Worm (Caenorhabditis elegans) whole organism, L1 larva: ENCODE results near the gene K02D10.8.

Source experiments
- C04F5.9 ChIP-seq: sonication (generic microtip); optimal IDR thresholded peaks from 2 replicates; lab custom pipeline; 2016; ENCODE audit warnings: missing genetic modification characterization, missing compliant biosample characterization
- C16A3.4 ChIP-seq: fragments of 150-350 bp; optimal IDR thresholded peaks from 2 replicates; lab custom pipeline; 2014; ENCODE audit warnings: missing biosample characterization, missing genetic modification characterization
- F16B12.6 ChIP-seq: fragments of 150-350 bp; optimal IDR thresholded peaks from 2 replicates; lab custom pipeline; 2014; ENCODE audit warnings: missing biosample characterization, missing genetic modification characterization
- aha-1 ChIP-seq: fragments of 150-350 bp; optimal IDR thresholded peaks from 2 replicates; lab custom pipeline; 2014; ENCODE audit warnings: missing biosample characterization, missing genetic modification characterization
- alr-1 ChIP-seq: fragments of 200-800 bp; sonication (Bioruptor generic); optimal IDR thresholded peaks from 2 replicates; lab custom pipeline; 2018; ENCODE audit warnings: borderline replicate concordance, mild to moderate bottlenecking, missing genetic modification characterization, missing compliant biosample characterization
- ama-1 ChIP-seq: fragments of 150-350 bp; optimal IDR thresholded peaks from 2 replicates; lab custom pipeline; 2014
- ceh-63 ChIP-seq: fragments of 200-800 bp; sonication (Bioruptor generic); optimal IDR thresholded peaks from 2 replicates; lab custom pipeline; 2018; ENCODE audit warnings: mild to moderate bottlenecking, missing genetic modification characterization, missing compliant biosample characterization
- ceh-8 ChIP-seq: fragments of 200-800 bp; sonication (Bioruptor generic); optimal IDR thresholded peaks from 2 replicates; lab custom pipeline; 2018; ENCODE audit warnings: mild to moderate bottlenecking, missing genetic modification characterization, moderate library complexity, missing compliant biosample characterization
- ceh-90 ChIP-seq: sonication (generic microtip); optimal IDR thresholded peaks from 2 replicates; lab custom pipeline; 2016; ENCODE audit warnings: missing genetic modification characterization, missing compliant biosample characterization
- dpl-1 ChIP-seq, 3 experiments: fragments of 150-350 bp in 2 of 3; sonication (generic microtip) in 1 of 3; optimal IDR thresholded peaks; 2 replicates each; lab custom pipeline; 2014 to 2017; ENCODE audit warnings: missing biosample characterization in 3 of 3, missing genetic modification characterization in 3 of 3, missing genetic modification reagents in 3 of 3
- efl-3 ChIP-seq: fragments of 200-800 bp; sonication (Bioruptor generic); optimal IDR thresholded peaks from 2 replicates; lab custom pipeline; 2018; ENCODE audit warnings: mild to moderate bottlenecking, missing genetic modification characterization, missing compliant biosample characterization
- egl-13 ChIP-seq: sonication (generic microtip); optimal IDR thresholded peaks from 2 replicates; lab custom pipeline; 2016; ENCODE audit warnings: missing genotype, missing genetic modification reagents, missing genetic modification characterization, missing compliant biosample characterization
- egl-27 ChIP-seq, 2 experiments: fragments of 150-350 bp in 1 of 2; sonication (generic microtip); optimal IDR thresholded peaks; 3 replicates each; lab custom pipeline; 2017 to 2018; ENCODE audit warnings: missing biosample characterization in 2 of 2, missing genetic modification characterization in 2 of 2, missing genetic modification reagents in 2 of 2
- elt-3 ChIP-seq, 6 experiments: fragments of 150-350 bp in 1 of 6; sonication (generic microtip); optimal IDR thresholded peaks; 2 replicates each; lab custom pipeline; 2017 to 2018; ENCODE audit warnings: missing biosample characterization in 6 of 6, missing genetic modification characterization in 6 of 6, inconsistent platforms in 1 of 6
- fkh-10 ChIP-seq: sonication (generic microtip); optimal IDR thresholded peaks from 2 replicates; lab custom pipeline; 2017; ENCODE audit warnings: missing biosample characterization, missing genetic modification reagents, missing genetic modification characterization
- fkh-4 ChIP-seq: sonication (generic microtip); optimal IDR thresholded peaks from 2 replicates; lab custom pipeline; 2016; ENCODE audit warnings: missing compliant biosample characterization, missing genetic modification characterization, borderline replicate concordance
- fkh-8 ChIP-seq: sonication (generic microtip); optimal IDR thresholded peaks from 2 replicates; lab custom pipeline; 2016; ENCODE audit warnings: mild to moderate bottlenecking, missing genetic modification characterization, missing compliant biosample characterization
- fos-1 ChIP-seq: fragments of 150-350 bp; optimal IDR thresholded peaks from 2 replicates; lab custom pipeline; 2014; ENCODE audit warnings: missing biosample characterization, missing genetic modification characterization
- grh-1 ChIP-seq: fragments of 200-800 bp; sonication (Bioruptor generic); IDR thresholded peaks from 2 replicates; pipeline ENCODE4 v1.3.6; 2022; ENCODE audit warnings: missing genetic modification reagents, missing genetic modification characterization, missing compliant biosample characterization
- hpl-2 ChIP-seq: fragments of 150-350 bp; optimal IDR thresholded peaks from 2 replicates; lab custom pipeline; 2014; ENCODE audit warnings: missing biosample characterization, missing genetic modification reagents, missing genetic modification characterization
- irx-1 ChIP-seq: sonication (generic microtip); optimal IDR thresholded peaks from 2 replicates; lab custom pipeline; 2016; ENCODE audit warnings: missing genetic modification characterization, missing compliant biosample characterization
- isw-1 ChIP-seq: fragments of 200-800 bp; sonication (Bioruptor generic); IDR thresholded peaks from 2 replicates; pipeline ENCODE4 v1.3.6; 2022; ENCODE audit warnings: missing genetic modification characterization, missing compliant biosample characterization
- jun-1 ChIP-seq: fragments of 150-350 bp; optimal IDR thresholded peaks from 2 replicates; lab custom pipeline; 2014; ENCODE audit warnings: missing biosample characterization, missing genetic modification reagents, missing genetic modification characterization
- lin-13 ChIP-seq: fragments of 150-350 bp; optimal IDR thresholded peaks from 2 replicates; lab custom pipeline; 2014; ENCODE audit warnings: missing biosample characterization, missing genetic modification reagents, missing genetic modification characterization
- lin-14 ChIP-seq: fragments of 200-800 bp; sonication (Bioruptor generic); optimal IDR thresholded peaks from 2 replicates; lab custom pipeline; 2018; ENCODE audit warnings: mild to moderate bottlenecking, missing genetic modification characterization, moderate library complexity, missing compliant biosample characterization
- lin-35 ChIP-seq, 2 experiments: fragments of 150-350 bp; optimal IDR thresholded peaks; 2 replicates each; lab custom pipeline; 2014; ENCODE audit warnings: missing biosample characterization in 2 of 2, missing genetic modification characterization in 2 of 2, missing genetic modification reagents in 2 of 2
- lin-39 ChIP-seq: fragments of 150-350 bp; optimal IDR thresholded peaks from 2 replicates; lab custom pipeline; 2014; ENCODE audit warnings: missing biosample characterization, missing genetic modification reagents, missing genetic modification characterization
- mab-9 ChIP-seq: fragments of 200-800 bp; sonication (Bioruptor generic); IDR thresholded peaks from 2 replicates; pipeline ENCODE4 v1.3.6; 2022; ENCODE audit warnings: missing genetic modification reagents, missing genetic modification characterization, missing compliant biosample characterization
- mdl-1 ChIP-seq, 2 experiments: fragments of 150-350 bp; optimal IDR thresholded peaks; 2 replicates each; lab custom pipeline; 2014 to 2017; ENCODE audit warnings: missing biosample characterization in 2 of 2, missing genetic modification characterization in 2 of 2, inconsistent platforms in 1 of 2
- mef-2 ChIP-seq: fragments of 150-350 bp; optimal IDR thresholded peaks from 2 replicates; lab custom pipeline; 2014; ENCODE audit warnings: missing biosample characterization, missing genetic modification characterization
- mep-1 ChIP-seq: fragments of 150-350 bp; optimal IDR thresholded peaks from 2 replicates; lab custom pipeline; 2014; ENCODE audit warnings: missing biosample characterization, missing genetic modification characterization
- nhr-12 ChIP-seq: sonication (generic microtip); optimal IDR thresholded peaks from 2 replicates; lab custom pipeline; 2017; ENCODE audit warnings: missing biosample characterization, missing genetic modification characterization
- nhr-237 ChIP-seq: fragments of 150-350 bp; optimal IDR thresholded peaks from 2 replicates; lab custom pipeline; 2014; ENCODE audit warnings: missing biosample characterization, missing genetic modification characterization
- nhr-71 ChIP-seq: sonication (generic microtip); optimal IDR thresholded peaks from 2 replicates; lab custom pipeline; 2016; ENCODE audit warnings: mild to moderate bottlenecking, missing genetic modification characterization, moderate library complexity, missing compliant biosample characterization
- nhr-76 ChIP-seq: sonication (generic microtip); optimal IDR thresholded peaks from 2 replicates; lab custom pipeline; 2017; ENCODE audit warnings: missing biosample characterization, missing genetic modification characterization
- nhr-85 ChIP-seq: sonication (generic microtip); peaks from one replicate; lab custom pipeline; 2016; ENCODE audit warnings: missing genetic modification characterization, inconsistent platforms, missing compliant biosample characterization
- nhr-90 ChIP-seq: sonication (generic microtip); optimal IDR thresholded peaks from 2 replicates; lab custom pipeline; 2016; ENCODE audit warnings: mild to moderate bottlenecking, missing genetic modification characterization, missing compliant biosample characterization; ENCODE audit not compliant: poor library complexity
- pag-3 ChIP-seq: sonication (generic microtip); optimal IDR thresholded peaks from 2 replicates; lab custom pipeline; 2017; ENCODE audit warnings: missing genetic modification characterization, mild to moderate bottlenecking, missing compliant biosample characterization, antibody characterized with exemption, borderline replicate concordance; ENCODE audit not compliant: insufficient read depth
- pax-3 ChIP-seq: fragments of 200-800 bp; sonication (Bioruptor generic); optimal IDR thresholded peaks from 2 replicates; lab custom pipeline; 2018; ENCODE audit warnings: mild to moderate bottlenecking, missing genetic modification characterization, moderate library complexity, missing compliant biosample characterization
- pqm-1 ChIP-seq: sonication (generic microtip); optimal IDR thresholded peaks from 3 replicates; lab custom pipeline; 2017; ENCODE audit warnings: missing biosample characterization, missing genetic modification characterization
- rnt-1 ChIP-seq: sonication (generic microtip); optimal IDR thresholded peaks from 2 replicates; lab custom pipeline; 2016; ENCODE audit warnings: mild to moderate bottlenecking, missing genetic modification characterization, moderate library complexity, missing compliant biosample characterization
- skn-1 ChIP-seq: fragments of 150-350 bp; optimal IDR thresholded peaks from 2 replicates; lab custom pipeline; 2014; ENCODE audit warnings: missing biosample characterization, missing genetic modification characterization
- snpc-4 ChIP-seq: fragments of 150-350 bp; optimal IDR thresholded peaks from 2 replicates; lab custom pipeline; 2014; ENCODE audit warnings: missing biosample characterization, missing genetic modification characterization
- sptf-1 ChIP-seq: fragments of 150-350 bp; optimal IDR thresholded peaks from 2 replicates; lab custom pipeline; 2014; ENCODE audit warnings: missing biosample characterization, missing genetic modification characterization
- tlp-1 ChIP-seq: fragments of 150-350 bp; optimal IDR thresholded peaks from 2 replicates; lab custom pipeline; 2014; ENCODE audit warnings: missing biosample characterization, missing genetic modification characterization
- unc-130 ChIP-seq: fragments of 150-350 bp; optimal IDR thresholded peaks from 2 replicates; lab custom pipeline; 2017; ENCODE audit warnings: missing biosample characterization, missing genetic modification characterization, inconsistent platforms
- unc-62 ChIP-seq: fragments of 150-350 bp; optimal IDR thresholded peaks from 2 replicates; lab custom pipeline; 2014; ENCODE audit warnings: missing biosample characterization, missing genetic modification reagents, missing genetic modification characterization
- unc-86 ChIP-seq: sonication (generic microtip); optimal IDR thresholded peaks from 2 replicates; lab custom pipeline; 2016; ENCODE audit warnings: missing genetic modification characterization, missing compliant biosample characterization
- unc-98 ChIP-seq: fragments of 200-800 bp; sonication (Bioruptor generic); IDR thresholded peaks from 2 replicates; pipeline ENCODE4 v1.3.6; 2022; ENCODE audit warnings: missing genetic modification characterization, missing compliant biosample characterization
- vab-15 ChIP-seq: sonication (generic microtip); optimal IDR thresholded peaks from 2 replicates; lab custom pipeline; 2017; ENCODE audit warnings: missing genotype, mild to moderate bottlenecking, missing genetic modification characterization, missing compliant biosample characterization
- xbp-1 ChIP-seq: sonication (generic microtip); optimal IDR thresholded peaks from 2 replicates; lab custom pipeline; 2016; ENCODE audit warnings: missing genetic modification characterization, missing compliant biosample characterization
- zag-1 ChIP-seq: fragments of 150-350 bp; optimal IDR thresholded peaks from 2 replicates; lab custom pipeline; 2014; ENCODE audit warnings: missing biosample characterization, missing genetic modification characterization
- zip-4 ChIP-seq: fragments of 200-800 bp; sonication (Bioruptor generic); optimal IDR thresholded peaks from 2 replicates; lab custom pipeline; 2018; ENCODE audit warnings: mild to moderate bottlenecking, missing genetic modification characterization, moderate library complexity, missing compliant biosample characterization
- ztf-11 ChIP-seq, 2 experiments: sonication (generic microtip); optimal IDR thresholded peaks; 2 replicates each; lab custom pipeline; 2016 to 2017; ENCODE audit warnings: missing genetic modification characterization in 2 of 2, missing biosample characterization in 1 of 2, missing compliant biosample characterization in 1 of 2

K02D10.8 gene

ce11 chrIII:8782744-8783143 lies 3.4 kb upstream of the K02D10.8 start:
- TF ChIP-seq nhr-85 (tag; lab: Kevin White, UChicago): peak; percentile 56
- TF ChIP-seq mab-9 (GFP tag; lab: Robert Waterston, UW): no peak
- TF ChIP-seq snpc-4 (tag; lab: Kevin White, UChicago): no peak
- no peak for TF ChIP-seq lin-39 (tag; lab: Kevin White, UChicago)
- no peak for TF ChIP-seq ama-1
- no peak for TF ChIP-seq alr-1
- no peak for TF ChIP-seq ceh-63 (GFP tag; lab: Kevin White, UChicago)
- no peak for TF ChIP-seq pax-3 (tag; lab: Kevin White, UChicago)
- peak; percentile 45 for TF ChIP-seq lin-14
- TF ChIP-seq ceh-90: no peak
- TF ChIP-seq lin-13 (GFP tag; lab: Kevin White, UChicago): no peak
- no peak for TF ChIP-seq fkh-10 (GFP tag; lab: Kevin White, UChicago)
- TF ChIP-seq unc-130 (tag; lab: Kevin White, UChicago): peak; percentile 50
- TF ChIP-seq mef-2: no peak
- TF ChIP-seq isw-1 (GFP tag; lab: Robert Waterston, UW): no peak
- no peak for TF ChIP-seq mep-1 (tag; lab: Kevin White, UChicago)
- peak in 1 of 6 experiments; percentile 77 for TF ChIP-seq elt-3 (tag; optimal IDR thresholded peaks at IDR 0.05; lab: Kevin White, UChicago)
- no peak for TF ChIP-seq efl-3 (GFP tag; lab: Kevin White, UChicago)
- no peak for TF ChIP-seq ztf-11 (tag; optimal IDR thresholded peaks at IDR 0.05; lab: Kevin White, UChicago)
- no peak for TF ChIP-seq nhr-237 (tag; lab: Kevin White, UChicago)
- TF ChIP-seq tlp-1 (tag; lab: Kevin White, UChicago): no peak
- TF ChIP-seq sptf-1 (tag; lab: Kevin White, UChicago): no peak
- TF ChIP-seq hpl-2 (GFP tag; lab: Kevin White, UChicago): no peak
- TF ChIP-seq dpl-1 (GFP tag; optimal IDR thresholded peaks at IDR 0.05; lab: Kevin White, UChicago): no peak
- TF ChIP-seq zag-1 (tag; lab: Kevin White, UChicago): no peak
- TF ChIP-seq jun-1: no peak
- no peak for TF ChIP-seq unc-86 (tag; lab: Kevin White, UChicago)
- no peak for TF ChIP-seq fkh-4 (tag; lab: Kevin White, UChicago)
- TF ChIP-seq rnt-1 (tag; lab: Kevin White, UChicago): no peak
- TF ChIP-seq unc-98 (GFP tag; lab: Robert Waterston, UW): no peak
- no peak for TF ChIP-seq unc-62 (GFP tag; lab: Kevin White, UChicago)
- no peak for TF ChIP-seq skn-1 (tag; lab: Kevin White, UChicago)
- TF ChIP-seq pag-3 (tag; lab: Kevin White, UChicago): no peak
- no peak for TF ChIP-seq ceh-8 (GFP tag; lab: Kevin White, UChicago)
- TF ChIP-seq zip-4 (GFP tag; lab: Kevin White, UChicago): no peak
- TF ChIP-seq egl-27 (tag; optimal IDR thresholded peaks at IDR 0.05; lab: Kevin White, UChicago): no peak
- no peak for TF ChIP-seq C04F5.9 (tag; lab: Kevin White, UChicago)
- TF ChIP-seq xbp-1 (tag; lab: Kevin White, UChicago): no peak
- no peak for TF ChIP-seq aha-1
- no peak for TF ChIP-seq grh-1 (GFP tag; lab: Robert Waterston, UW)
- TF ChIP-seq nhr-71: peak; percentile 51
- TF ChIP-seq lin-35 (GFP tag; optimal IDR thresholded peaks at IDR 0.05; lab: Kevin White, UChicago): peak in 1 of 2 experiments; percentile 65
- no peak for TF ChIP-seq nhr-76
- no peak for TF ChIP-seq nhr-12 (tag; lab: Kevin White, UChicago)
- no peak for TF ChIP-seq egl-13
- TF ChIP-seq nhr-90 (tag; lab: Kevin White, UChicago): peak; percentile 2
- TF ChIP-seq fkh-8 (tag; lab: Kevin White, UChicago): no peak
- no peak for TF ChIP-seq vab-15 (tag; lab: Kevin White, UChicago)
- TF ChIP-seq fos-1: no peak
- no peak for TF ChIP-seq F16B12.6
- TF ChIP-seq C16A3.4: no peak
- TF ChIP-seq pqm-1 (tag; lab: Kevin White, UChicago): no peak
- TF ChIP-seq mdl-1 (tag; optimal IDR thresholded peaks at IDR 0.05; lab: Kevin White, UChicago): peak in 1 of 2 experiments; percentile 14
- no peak for TF ChIP-seq irx-1 (tag; lab: Kevin White, UChicago)
